Fruit fly (Drosophila melanogaster): ENCODE data around the gene psd.
A peak's percentile ranks its signal among the peaks of the same experiment; 100 is the strongest.

DNA sequence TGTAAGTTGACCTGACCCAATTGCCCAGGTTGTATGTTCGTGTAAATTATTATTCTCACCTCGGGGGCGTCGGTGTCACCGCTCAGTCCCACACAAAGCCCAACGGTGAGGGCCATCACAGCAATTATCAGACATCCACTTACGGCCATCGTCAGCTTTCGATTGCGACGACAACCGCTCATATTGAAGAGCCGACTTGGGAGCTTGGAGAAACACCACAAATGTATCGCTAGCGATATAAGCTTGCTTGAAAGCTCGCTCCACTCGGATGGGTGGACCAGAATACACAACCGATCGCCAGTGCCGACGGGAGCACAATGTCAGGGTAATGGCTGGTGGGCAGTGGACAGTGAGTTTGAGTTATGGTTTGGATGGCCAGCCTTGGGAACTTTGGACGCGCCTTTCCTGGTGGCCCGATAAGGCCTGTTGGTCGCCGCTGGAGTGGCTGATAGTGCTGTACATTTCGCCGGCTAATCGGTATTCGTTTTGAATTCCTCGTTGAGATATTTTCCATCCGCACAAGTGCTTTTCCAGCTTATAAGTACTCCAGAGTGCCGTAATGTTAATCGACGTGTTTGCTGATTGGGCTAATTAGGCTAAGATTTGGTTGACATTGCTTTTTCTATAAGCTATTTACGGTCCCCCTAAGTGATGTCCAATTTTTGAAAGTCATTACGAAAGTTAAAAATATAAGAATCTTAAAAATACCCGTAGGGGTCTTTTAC is 41.9 kb upstream of the psd start, which contains the start of gene Gal:
- TF ChIP-seq Pif1A (GFP tag; optimal IDR thresholded peaks at IDR 0.05) (no peak), CG8159 (tag; optimal IDR thresholded peaks at IDR 0.05) (peak; percentile 64), CG34367 (tag; optimal IDR thresholded peaks at IDR 0.05) (no peak), CG12605 (GFP tag; IDR thresholded peaks at IDR 0.05) (no peak), EcR (GFP tag; optimal IDR thresholded peaks at IDR 0.05) (no peak), CG10348 (GFP tag; IDR thresholded peaks at IDR 0.05) (no peak), CG15710 (tag; optimal IDR thresholded peaks at IDR 0.05) (no peak), rn (GFP tag; IDR thresholded peaks at IDR 0.05) (no peak), CG4496 (GFP tag; IDR thresholded peaks at IDR 0.05) (no peak), Snoo (tag; optimal IDR thresholded peaks at IDR 0.05) (no peak), Ets98B (GFP tag; IDR thresholded peaks at IDR 0.05) (peak; percentile 9; the same call in 1 of the 2 replicates)
